Comparison of ENCODE assay signal across 2 fruit fly cellular contexts in the genomic region with DNA sequence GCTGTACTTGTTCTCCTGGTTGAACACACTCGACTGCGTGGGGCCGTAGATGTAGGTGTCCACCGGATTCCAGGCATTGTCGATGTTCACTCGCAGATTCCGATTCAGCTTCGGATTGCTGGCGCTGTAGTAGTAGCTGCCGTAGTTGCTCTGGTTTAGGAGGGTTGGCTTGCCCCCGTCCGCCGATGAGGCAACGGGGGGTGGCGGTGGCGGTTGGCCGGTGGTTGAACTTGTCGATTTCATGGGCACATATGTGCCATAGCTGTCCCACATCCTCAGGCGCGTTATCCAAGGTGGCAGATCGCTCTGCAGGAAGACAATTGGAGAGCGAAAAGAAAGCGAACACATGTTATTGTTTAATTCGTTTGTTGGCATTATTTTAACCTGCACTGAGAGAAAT.
TF ChIP-seq lines count a peak whose summit lies in the region.

No protein-coding gene starts in this region.

- TF ChIP-seq CTCF in whole organism, embryonic (GFP tag; optimal IDR thresholded peaks at IDR 0.05; lab: Kevin White, UChicago): no peak

TF ChIP-seq in whole organism, embryonic, 481 proteins besides CTCF, POLR2A, EP300 and RAD21:
- TF ChIP-seq Deaf1 (tag; optimal IDR thresholded peaks at IDR 0.05; lab: Kevin White, UChicago): no peak
- no peak for TF ChIP-seq CG18262 (tag; optimal IDR thresholded peaks at IDR 0.05; lab: Kevin White, UChicago)
- TF ChIP-seq CG3995 (GFP tag; optimal IDR thresholded peaks at IDR 0.05; lab: Kevin White, UChicago): no peak
- TF ChIP-seq CG8478 (optimal IDR thresholded peaks at IDR 0.05; lab: Kevin White, UChicago): peak; percentile 2
- TF ChIP-seq ap (GFP tag; IDR thresholded peaks at IDR 0.05; lab: Robert Waterston, UW): no peak
- TF ChIP-seq hth (optimal IDR thresholded peaks at IDR 0.05; lab: Kevin White, UChicago): no peak
- TF ChIP-seq crol (GFP tag; IDR thresholded peaks at IDR 0.05; lab: Robert Waterston, UW): 0 out of 2 replicates have a peak, but pooled peaks have one; percentile 9
- TF ChIP-seq sens (GFP tag; lab: Kevin White, UChicago): peak; percentile 3
- no peak for TF ChIP-seq inv (GFP tag; IDR thresholded peaks at IDR 0.05; lab: Robert Waterston, UW; ENCODE audit: partially characterized antibody)
- no peak for TF ChIP-seq CkIIα-i1 (GFP tag; IDR thresholded peaks at IDR 0.05; lab: Robert Waterston, UW)
- no peak for TF ChIP-seq CG17802 (tag; optimal IDR thresholded peaks at IDR 0.05; lab: Kevin White, UChicago)
- no peak for TF ChIP-seq CG33557 (GFP tag; optimal IDR thresholded peaks at IDR 0.05; lab: Kevin White, UChicago)
- TF ChIP-seq Hr39 (optimal IDR thresholded peaks at IDR 0.05; lab: Kevin White, UChicago): peak; percentile 3
- peak; percentile 18 for TF ChIP-seq twi (tag; optimal IDR thresholded peaks at IDR 0.05; lab: Kevin White, UChicago)
- TF ChIP-seq CG4730 (GFP tag; IDR thresholded peaks at IDR 0.05; lab: Robert Waterston, UW): no peak

TF ChIP-seq in whole organism, wandering third instar larva, 38 proteins besides CTCF, POLR2A, EP300 and RAD21:
- TF ChIP-seq sv (GFP tag; optimal IDR thresholded peaks at IDR 0.05; lab: Kevin White, UChicago) (no peak), Dfd (GFP tag; optimal IDR thresholded peaks at IDR 0.05; lab: Kevin White, UChicago) (peak; percentile 93)
